Worm (Caenorhabditis elegans) whole organism, young adult: ENCODE results near the gene C18B2.5.
A peak's percentile ranks its signal among the peaks of the same experiment; 100 is the strongest.

Experiments
- B0019.2 ChIP-seq: fragments of 200-800 bp; sonication (Bioruptor generic); conservative IDR thresholded peaks from 2 replicates; pipeline ENCODE4 v1.3.6; 2022; ENCODE audit warnings: missing genetic modification reagents, missing genetic modification characterization, missing compliant biosample characterization
- C17E4.6 ChIP-seq: fragments of 200-800 bp; sonication (Bioruptor generic); IDR thresholded peaks from 2 replicates; pipeline ENCODE4 v1.3.6; 2022; ENCODE audit warnings: missing genetic modification reagents, missing genetic modification characterization, missing compliant biosample characterization
- F37B4.10 ChIP-seq: fragments of 200-800 bp; sonication (Bioruptor generic); IDR thresholded peaks from 2 replicates; pipeline ENCODE4 v1.3.6; 2022; ENCODE audit warnings: missing genetic modification characterization, missing compliant biosample characterization
- F39B2.1 ChIP-seq: fragments of 200-800 bp; sonication (Bioruptor generic); IDR thresholded peaks from 2 replicates; pipeline ENCODE4 v1.3.6; 2022; ENCODE audit warnings: missing genetic modification reagents, missing genetic modification characterization, missing compliant biosample characterization
- F52B5.7 ChIP-seq: sonication (generic microtip); optimal IDR thresholded peaks from 2 replicates; lab custom pipeline; 2016; ENCODE audit warnings: mild to moderate bottlenecking, missing genetic modification characterization, missing compliant biosample characterization
- F57A8.1 ChIP-seq: fragments of 200-800 bp; sonication (Bioruptor generic); optimal IDR thresholded peaks from 2 replicates; lab custom pipeline; 2018; ENCODE audit warnings: mild to moderate bottlenecking, missing genetic modification characterization, moderate library complexity, missing compliant biosample characterization
- Y53G8AR.9 ChIP-seq: fragments of 200-800 bp; sonication (Bioruptor generic); conservative IDR thresholded peaks from 2 replicates; pipeline ENCODE4 v1.3.6; 2022; ENCODE audit warnings: missing genetic modification reagents, missing genetic modification characterization, missing compliant biosample characterization
- ZK185.1 ChIP-seq: sonication (generic microtip); optimal IDR thresholded peaks from 2 replicates; lab custom pipeline; 2016; ENCODE audit warnings: mild to moderate bottlenecking, missing genetic modification characterization, missing compliant biosample characterization; ENCODE audit not compliant: poor library complexity, severe bottlenecking
- atf-7 ChIP-seq: sonication (generic microtip); optimal IDR thresholded peaks from 2 replicates; lab custom pipeline; 2017; ENCODE audit warnings: mild to moderate bottlenecking, missing genetic modification characterization, missing compliant biosample characterization
- bed-2 ChIP-seq: fragments of 200-800 bp; sonication (Bioruptor generic); IDR thresholded peaks from 2 replicates; pipeline ENCODE4 v1.3.6; 2022; ENCODE audit warnings: missing genetic modification reagents, missing genetic modification characterization, missing compliant biosample characterization
- ccch-3 ChIP-seq: fragments of 200-800 bp; sonication (Bioruptor generic); optimal IDR thresholded peaks from 2 replicates; lab custom pipeline; 2018; ENCODE audit warnings: mild to moderate bottlenecking, missing genetic modification characterization, missing compliant biosample characterization
- cebp-1 ChIP-seq, 2 experiments: fragments of 200-800 bp in 1 of 2; sonication (Bioruptor generic) in 1 of 2; sonication (generic microtip) in 1 of 2; IDR thresholded peaks in 1 of 2; optimal IDR thresholded peaks in 1 of 2; 2 replicates each; pipeline versions ENCODE4 v1.3.6 to Lab custom; 2017 to 2022; ENCODE audit warnings: missing compliant biosample characterization in 2 of 2, missing genetic modification characterization in 2 of 2, mild to moderate bottlenecking in 1 of 2, missing genetic modification reagents in 1 of 2, moderate library complexity in 1 of 2
- ceh-27 ChIP-seq: fragments of 200-800 bp; sonication (Bioruptor generic); optimal IDR thresholded peaks from 2 replicates; lab custom pipeline; 2018; ENCODE audit warnings: mild to moderate bottlenecking, missing genetic modification characterization, moderate library complexity, missing compliant biosample characterization
- ceh-58 ChIP-seq: fragments of 200-800 bp; sonication (Bioruptor generic); IDR thresholded peaks from 2 replicates; pipeline ENCODE4 v1.3.6; 2022; ENCODE audit warnings: missing genetic modification characterization, missing compliant biosample characterization
- ceh-79 ChIP-seq: sonication (generic microtip); optimal IDR thresholded peaks from 2 replicates; lab custom pipeline; 2017; ENCODE audit warnings: mild to moderate bottlenecking, missing genetic modification characterization, missing compliant biosample characterization
- die-1 ChIP-seq: sonication (generic microtip); optimal IDR thresholded peaks from 2 replicates; lab custom pipeline; 2016; ENCODE audit warnings: missing genotype, mild to moderate bottlenecking, missing genetic modification characterization, missing compliant biosample characterization
- dox-1 ChIP-seq: fragments of 200-800 bp; sonication (Bioruptor generic); IDR thresholded peaks from 2 replicates; pipeline ENCODE4 v1.3.6; 2022; ENCODE audit warnings: missing genetic modification reagents, missing genetic modification characterization, missing compliant biosample characterization
- egl-18 ChIP-seq: fragments of 200-800 bp; sonication (Bioruptor generic); IDR thresholded peaks from 2 replicates; pipeline ENCODE4 v1.3.6; 2022; ENCODE audit warnings: missing genetic modification reagents, missing genetic modification characterization, missing compliant biosample characterization
- egl-44 ChIP-seq: fragments of 200-800 bp; sonication (Bioruptor generic); IDR thresholded peaks from 2 replicates; pipeline ENCODE4 v1.3.6; 2022; ENCODE audit warnings: missing genetic modification reagents, missing genetic modification characterization, missing compliant biosample characterization
- hlh-12 ChIP-seq: sonication (generic microtip); optimal IDR thresholded peaks from 2 replicates; lab custom pipeline; 2016; ENCODE audit warnings: missing genetic modification characterization, missing compliant biosample characterization
- hlh-26 ChIP-seq: fragments of 200-800 bp; sonication (Bioruptor generic); conservative IDR thresholded peaks from 2 replicates; pipeline ENCODE4 v1.3.6; 2022; ENCODE audit warnings: missing genetic modification reagents, missing genetic modification characterization, missing compliant biosample characterization
- hsf-1 ChIP-seq: fragments of 200-800 bp; sonication (Bioruptor generic); IDR thresholded peaks from 2 replicates; pipeline ENCODE4 v1.3.6; 2022; ENCODE audit warnings: missing genetic modification reagents, missing genetic modification characterization, missing compliant biosample characterization
- let-607 ChIP-seq, 2 experiments: fragments of 200-800 bp in 1 of 2; sonication (Bioruptor generic) in 1 of 2; sonication (generic microtip) in 1 of 2; optimal IDR thresholded peaks; 2 replicates each; lab custom pipeline; 2016 to 2018; ENCODE audit warnings: mild to moderate bottlenecking in 2 of 2, missing compliant biosample characterization in 2 of 2, missing genetic modification characterization in 2 of 2, moderate library complexity in 2 of 2, missing genotype in 1 of 2
- lin-40 ChIP-seq: sonication (generic microtip); optimal IDR thresholded peaks from 2 replicates; lab custom pipeline; 2016; ENCODE audit warnings: missing genetic modification characterization, mild to moderate bottlenecking, missing compliant biosample characterization, missing genotype, missing genetic modification reagents
- nfya-1 ChIP-seq: sonication (generic microtip); optimal IDR thresholded peaks from 2 replicates; lab custom pipeline; 2017; ENCODE audit warnings: antibody characterized with exemption, missing compliant biosample characterization, missing genetic modification characterization, borderline replicate concordance; ENCODE audit not compliant: insufficient read depth
- nhr-120 ChIP-seq: fragments of 200-800 bp; sonication (Bioruptor generic); IDR thresholded peaks from 2 replicates; pipeline ENCODE4 v1.3.6; 2022; ENCODE audit warnings: missing genetic modification characterization, missing compliant biosample characterization
- nhr-80 ChIP-seq: sonication (generic microtip); optimal IDR thresholded peaks from 2 replicates; lab custom pipeline; 2016; ENCODE audit warnings: missing genetic modification characterization, missing compliant biosample characterization
- repo-1 ChIP-seq: sonication (generic microtip); optimal IDR thresholded peaks from 2 replicates; lab custom pipeline; 2017; ENCODE audit warnings: mild to moderate bottlenecking, missing genetic modification characterization, missing compliant biosample characterization
- rpc-1 ChIP-seq, 2 experiments: fragments of 150-350 bp in 1 of 2; sonication (generic microtip) in 1 of 2; optimal IDR thresholded peaks; 2 replicates each; lab custom pipeline; 2014 to 2018; ENCODE audit warnings: missing biosample characterization in 1 of 2, missing genetic modification characterization in 1 of 2, missing genetic modification reagents in 1 of 2, missing genotype in 1 of 2
- somi-1 ChIP-seq: fragments of 200-800 bp; sonication (Bioruptor generic); optimal IDR thresholded peaks from 2 replicates; lab custom pipeline; 2018; ENCODE audit warnings: mild to moderate bottlenecking, missing genetic modification characterization, missing compliant biosample characterization
- tlf-1 ChIP-seq: fragments of 200-800 bp; sonication (Bioruptor generic); optimal IDR thresholded peaks from 2 replicates; lab custom pipeline; 2018; ENCODE audit warnings: mild to moderate bottlenecking, missing genetic modification characterization, missing compliant biosample characterization
- unc-62 ChIP-seq: fragments of 150-350 bp; optimal IDR thresholded peaks from 2 replicates; lab custom pipeline; 2014; ENCODE audit warnings: missing biosample characterization, missing genetic modification reagents, missing genetic modification characterization
- xnd-1 ChIP-seq: sonication (generic microtip); optimal IDR thresholded peaks from 2 replicates; lab custom pipeline; 2016; ENCODE audit warnings: missing genotype, missing genetic modification reagents, missing genetic modification characterization, missing compliant biosample characterization
- zfh-2 ChIP-seq: fragments of 200-800 bp; sonication (Bioruptor generic); conservative IDR thresholded peaks from 2 replicates; pipeline ENCODE4 v1.3.6; 2022; ENCODE audit warnings: missing genetic modification reagents, missing genetic modification characterization, missing compliant biosample characterization
- ztf-18 ChIP-seq: sonication (generic microtip); optimal IDR thresholded peaks from 2 replicates; lab custom pipeline; 2016; ENCODE audit warnings: missing genotype, mild to moderate bottlenecking, missing genetic modification characterization, missing compliant biosample characterization
- ztf-22 ChIP-seq: fragments of 200-800 bp; sonication (Bioruptor generic); optimal IDR thresholded peaks from 2 replicates; lab custom pipeline; 2018; ENCODE audit warnings: mild to moderate bottlenecking, missing genetic modification characterization, moderate library complexity, missing compliant biosample characterization
- ztf-25 ChIP-seq: fragments of 200-800 bp; sonication (Bioruptor generic); IDR thresholded peaks from 2 replicates; pipeline ENCODE4 v1.3.6; 2022; ENCODE audit warnings: missing genetic modification reagents, missing genetic modification characterization, missing compliant biosample characterization
- ztf-28 ChIP-seq: fragments of 200-800 bp; sonication (Bioruptor generic); IDR thresholded peaks from 2 replicates; pipeline ENCODE4 v1.3.6; 2022; ENCODE audit warnings: missing genetic modification reagents, missing genetic modification characterization, missing compliant biosample characterization
- ztf-6 ChIP-seq: fragments of 200-800 bp; sonication (Bioruptor generic); IDR thresholded peaks from 2 replicates; pipeline ENCODE4 v1.3.6; 2022; ENCODE audit warnings: missing genetic modification reagents, missing genetic modification characterization, missing compliant biosample characterization

Gene C18B2.5

DNA sequence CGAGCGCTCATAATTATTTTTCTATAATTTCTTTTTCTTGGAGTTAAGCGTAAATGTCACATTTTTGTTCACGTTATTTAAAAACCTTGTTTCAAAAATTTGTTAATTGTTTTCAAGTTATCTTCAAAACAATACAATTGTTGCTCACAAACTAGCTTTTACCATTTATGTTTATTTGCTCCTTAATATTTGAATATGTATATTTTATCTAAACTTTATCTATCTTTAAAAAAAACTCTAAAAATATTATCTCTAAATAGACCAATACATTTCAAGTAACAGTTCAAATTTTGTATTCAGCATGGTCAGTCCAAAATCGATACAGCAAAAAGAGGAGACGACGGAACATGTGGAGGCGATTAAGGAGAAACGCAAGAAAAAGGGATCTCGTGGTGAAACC is 45.1 kb upstream of the C18B2.5 start, which contains the start of gene R11G1.7:
R11G1.7 (plus strand) TSS at position 301 of the 400 bp plus-strand sequence.
- TF ChIP-seq hlh-12 (tag; lab: Kevin White, UChicago) (no peak), unc-62 (GFP tag; lab: Kevin White, UChicago) (no peak), ccch-3 (GFP tag; lab: Kevin White, UChicago) (no peak), bed-2 (GFP tag; lab: Robert Waterston, UW) (no peak), ceh-79 (tag; lab: Kevin White, UChicago) (no peak), hlh-26 (GFP tag; lab: Robert Waterston, UW) (no peak), die-1 (no peak), hsf-1 (GFP tag; lab: Robert Waterston, UW) (no peak), nfya-1 (tag; lab: Kevin White, UChicago) (no peak), egl-44 (GFP tag; lab: Robert Waterston, UW) (no peak), egl-18 (no peak), ZK185.1 (tag; lab: Kevin White, UChicago) (no peak), rpc-1 (optimal IDR thresholded peaks at IDR 0.05; lab: Kevin White, UChicago) (no peak), rpc-1 (tag; optimal IDR thresholded peaks at IDR 0.05; lab: Kevin White, UChicago) (no peak)

- no peak for TF ChIP-seq ztf-28 (GFP tag; lab: Robert Waterston, UW)
- TF ChIP-seq ccch-3 (GFP tag; lab: Kevin White, UChicago) = no peak
- TF ChIP-seq somi-1 (GFP tag; lab: Kevin White, UChicago) = no peak
- TF ChIP-seq ztf-25 = no peak
- no peak for TF ChIP-seq B0019.2 (GFP tag; lab: Robert Waterston, UW)
- TF ChIP-seq F57A8.1 (GFP tag; lab: Kevin White, UChicago) = no peak
- no peak for TF ChIP-seq atf-7
- TF ChIP-seq nhr-120 (GFP tag; lab: Robert Waterston, UW) = no peak
- TF ChIP-seq tlf-1 = no peak
- no peak for TF ChIP-seq zfh-2 (GFP tag; lab: Robert Waterston, UW)
- TF ChIP-seq nfya-1 (tag; lab: Kevin White, UChicago) = no peak
- no peak for TF ChIP-seq xnd-1
- no peak for TF ChIP-seq repo-1 (tag; lab: Kevin White, UChicago)
- no peak for TF ChIP-seq ztf-22 (GFP tag; lab: Kevin White, UChicago)
Measured at ce11 chrX:3654623-3655022, 43.7 kb upstream of the C18B2.5 start, which contains the start of gene R11G1.11. TSS of gene R11G1.11 (plus strand) at chrX:3654923.

DNA sequence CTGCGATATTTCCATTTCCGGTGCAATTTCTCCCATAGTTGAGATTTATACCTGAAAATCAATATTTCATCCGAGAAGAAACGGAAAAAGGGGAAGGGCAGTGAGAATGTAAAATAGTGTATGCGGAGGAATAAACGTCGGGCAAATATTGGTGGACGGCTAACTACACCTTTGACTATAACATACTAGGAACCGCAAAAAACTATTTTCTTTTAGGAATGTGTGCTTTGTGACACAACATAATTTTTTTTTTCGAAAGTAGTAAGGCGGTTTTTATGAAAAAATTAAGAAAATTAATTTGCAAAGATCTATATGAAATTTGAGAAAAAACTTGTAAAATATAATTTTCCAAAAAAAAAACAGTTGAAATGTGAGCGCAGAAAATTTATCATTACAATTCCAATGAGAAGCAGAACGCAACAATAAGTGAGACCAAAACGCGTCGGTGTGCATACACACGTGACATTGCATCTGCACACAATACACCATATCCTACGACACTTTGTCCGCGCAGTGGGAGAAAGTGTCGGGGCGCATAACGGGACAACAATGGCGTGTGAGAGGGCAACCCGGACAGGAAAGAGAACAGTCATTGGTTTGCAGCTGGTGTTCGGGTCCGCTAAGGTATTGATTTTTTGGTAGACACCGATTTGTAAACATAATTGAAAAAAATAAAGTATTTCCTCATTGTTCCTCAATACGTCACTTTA is 39.4 kb upstream of the C18B2.5 start, which contains the start of the genes sax-1 and R11G1.2:
sax-1 (minus strand) TSS at position 51 of the 710 bp plus-strand sequence.
R11G1.2 (plus strand) TSS at position 515 of the 710 bp plus-strand sequence.
- no peak for TF ChIP-seq F57A8.1 (GFP tag; lab: Kevin White, UChicago)
- no peak for TF ChIP-seq unc-62 (GFP tag; lab: Kevin White, UChicago)
- TF ChIP-seq ceh-58 (GFP tag; lab: Robert Waterston, UW) = no peak
- no peak for TF ChIP-seq F52B5.7 (tag; lab: Kevin White, UChicago)
- no peak for TF ChIP-seq ztf-28 (GFP tag; lab: Robert Waterston, UW)
- TF ChIP-seq C17E4.6 (GFP tag; lab: Robert Waterston, UW) = no peak
- TF ChIP-seq dox-1 = 0 out of 2 replicates have a peak, but pooled peaks have one; percentile 20
- no peak for TF ChIP-seq ztf-6 (GFP tag; lab: Robert Waterston, UW)
- TF ChIP-seq nhr-80 (tag; lab: Kevin White, UChicago) = peak; percentile 42
- peak; percentile 39 for TF ChIP-seq lin-40 (tag; lab: Kevin White, UChicago)
- TF ChIP-seq F39B2.1 (GFP tag; lab: Robert Waterston, UW) = no peak
- TF ChIP-seq F37B4.10 (GFP tag; lab: Robert Waterston, UW) = no peak
- TF ChIP-seq Y53G8AR.9 (GFP tag; lab: Robert Waterston, UW) = no peak
- TF ChIP-seq ceh-27 (GFP tag; lab: Kevin White, UChicago) = no peak
- TF ChIP-seq ztf-18 = no peak
- TF ChIP-seq let-607 (tag; optimal IDR thresholded peaks at IDR 0.05; lab: Kevin White, UChicago) = peak in 1 of 2 experiments; percentile 3
- TF ChIP-seq cebp-1 (GFP tag; IDR thresholded peaks at IDR 0.05; lab: Robert Waterston, UW) = no peak
- TF ChIP-seq cebp-1 (tag; optimal IDR thresholded peaks at IDR 0.05; lab: Kevin White, UChicago) = no peak
